Worm (Caenorhabditis elegans): ENCODE data around the gene pde-12.

DNA sequence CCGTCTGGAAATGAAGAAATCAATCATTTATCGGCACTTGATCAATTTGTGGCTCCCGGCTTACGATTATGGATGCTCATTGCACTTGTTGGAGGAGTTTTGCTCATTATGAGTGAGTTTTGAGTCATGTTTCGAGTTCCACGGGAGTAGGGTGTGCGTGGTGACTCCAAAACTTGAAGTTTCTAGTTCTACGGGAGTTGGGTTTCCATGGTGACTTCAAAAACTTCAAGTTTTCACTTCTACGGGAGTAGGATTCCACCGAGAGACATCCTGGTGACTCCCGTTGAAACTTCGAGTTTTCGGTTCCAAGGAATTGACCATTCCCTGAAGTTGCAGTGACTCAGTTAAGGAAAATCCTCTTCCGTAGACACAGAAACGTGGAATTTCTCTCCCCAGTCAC lies 12.0 kb upstream of the pde-12 start:
- TF ChIP-seq ama-1 (optimal IDR thresholded peaks at IDR 0.05) = no peak
- no peak for TF ChIP-seq hmbx-1 (tag; optimal IDR thresholded peaks at IDR 0.05)
- TF ChIP-seq hnd-1 (tag; optimal IDR thresholded peaks at IDR 0.05) = peak; percentile 33

Measured in whole organism, early embryonic.